Fruit fly (Drosophila melanogaster) whole organism, wandering third instar larva: ENCODE data around the gene CG31097.

ENCODE experiments used
- Abd-B ChIP-seq: fragments of >200 bp; optimal IDR thresholded peaks from 2 replicates; lab custom pipeline; 2017; ENCODE audit warnings: missing biosample characterization, missing genetic modification characterization
- CG9705 ChIP-seq: fragments of 200-800 bp; sonication (Bioruptor generic); optimal IDR thresholded peaks from 2 replicates; lab custom pipeline; 2018; ENCODE audit warnings: missing biosample characterization, mild to moderate bottlenecking, missing genetic modification characterization
- CrebA ChIP-seq: fragments of 200-800 bp; sonication (Bioruptor generic); optimal IDR thresholded peaks from 2 replicates; lab custom pipeline; 2016; ENCODE audit warnings: missing biosample characterization, mild to moderate bottlenecking, missing genetic modification characterization, borderline replicate concordance
- Dif ChIP-seq: fragments of 200-275, 200-300 bp; sonication (Bioruptor generic); optimal IDR thresholded peaks from 2 replicates; lab custom pipeline; 2018; ENCODE audit warnings: missing biosample characterization, missing genetic modification characterization; ENCODE audit not compliant: partially characterized antibody
- GATAd ChIP-seq: sonication (Bioruptor generic); optimal IDR thresholded peaks from 2 replicates; lab custom pipeline; 2016; ENCODE audit warnings: missing biosample characterization, missing genetic modification characterization
- Hr78 ChIP-seq: fragments of >200 bp; optimal IDR thresholded peaks from 2 replicates; lab custom pipeline; 2017; ENCODE audit warnings: missing biosample characterization, missing genetic modification characterization
- Hr83 ChIP-seq: fragments of 200-300 bp; sonication (Bioruptor generic); optimal IDR thresholded peaks from 2 replicates; lab custom pipeline; 2016; ENCODE audit warnings: missing biosample characterization, mild to moderate bottlenecking, missing genetic modification characterization, moderate library complexity; ENCODE audit not compliant: poor library complexity, severe bottlenecking
- Jra ChIP-seq: sonication (Bioruptor generic); optimal IDR thresholded peaks from 2 replicates; lab custom pipeline; 2016; ENCODE audit warnings: missing biosample characterization, missing genetic modification characterization
- Mio ChIP-seq: sonication (Bioruptor generic); optimal IDR thresholded peaks from 2 replicates; lab custom pipeline; 2016; ENCODE audit warnings: missing biosample characterization, missing genetic modification characterization
- Myc ChIP-seq: fragments of >200 bp; optimal IDR thresholded peaks from 2 replicates; lab custom pipeline; 2017
- N ChIP-seq: fragments of >200 bp; optimal IDR thresholded peaks from 2 replicates; lab custom pipeline; 2018; ENCODE audit warnings: missing biosample characterization, missing external identifiers, missing genetic modification characterization
- OdsH ChIP-seq: fragments of 200-800 bp; sonication (Bioruptor generic); optimal IDR thresholded peaks from 2 replicates; lab custom pipeline; 2016; ENCODE audit warnings: missing biosample characterization, mild to moderate bottlenecking, missing genetic modification characterization
- Rel ChIP-seq, 2 experiments: fragments of 200-800 bp; sonication (Bioruptor generic) in 1 of 2; optimal IDR thresholded peaks; 2 replicates in 1 of 2; 3 replicates in 1 of 2; lab custom pipeline; 2016 to 2019; ENCODE audit warnings: mild to moderate bottlenecking in 2 of 2, missing biosample characterization in 2 of 2, missing genetic modification characterization in 2 of 2, moderate library complexity in 1 of 2
- Vsx2 ChIP-seq: fragments of 200-300, 225-300 bp; sonication (Bioruptor generic); optimal IDR thresholded peaks from 2 replicates; lab custom pipeline; 2018; ENCODE audit warnings: missing biosample characterization, missing genetic modification characterization; ENCODE audit not compliant: partially characterized antibody
- br ChIP-seq: fragments of 200-800 bp; sonication (Bioruptor generic); optimal IDR thresholded peaks from 2 replicates; lab custom pipeline; 2016; ENCODE audit warnings: missing biosample characterization, missing genetic modification characterization
- brk ChIP-seq: fragments of 200-800 bp; sonication (Bioruptor generic); optimal IDR thresholded peaks from 2 replicates; lab custom pipeline; 2016; ENCODE audit warnings: missing biosample characterization, mild to moderate bottlenecking, missing genetic modification characterization
- dl ChIP-seq, 2 experiments: fragments of 175-275, 200-275 bp in 1 of 2; fragments of 200-275 bp in 1 of 2; sonication (Bioruptor generic); optimal IDR thresholded peaks; lab custom pipeline; 2018; ENCODE audit warnings: mild to moderate bottlenecking in 2 of 2, missing biosample characterization in 2 of 2, missing genetic modification characterization in 2 of 2, moderate library complexity in 2 of 2; ENCODE audit not compliant: partially characterized antibody in 2 of 2, insufficient read depth in 1 of 2
- dmrt93B ChIP-seq: fragments of 200-800 bp; sonication (Bioruptor generic); optimal IDR thresholded peaks from 2 replicates; lab custom pipeline; 2018; ENCODE audit warnings: missing biosample characterization, mild to moderate bottlenecking, missing genetic modification characterization
- ey ChIP-seq: fragments of 200-800 bp; sonication (Bioruptor generic); optimal IDR thresholded peaks from 2 replicates; lab custom pipeline; 2016; ENCODE audit warnings: missing biosample characterization, missing genetic modification characterization
- foxo ChIP-seq, 2 experiments: fragments of 200-800 bp; sonication (Bioruptor generic); optimal IDR thresholded peaks; 2 replicates in 1 of 2; 3 replicates in 1 of 2; lab custom pipeline; 2016 to 2017; ENCODE audit warnings: missing biosample characterization in 2 of 2, missing genetic modification characterization in 2 of 2
- fru ChIP-seq: fragments of 200-800 bp; sonication (Bioruptor generic); optimal IDR thresholded peaks from 3 replicates; lab custom pipeline; 2016; ENCODE audit warnings: missing biosample characterization, mild to moderate bottlenecking, missing genetic modification characterization
- h ChIP-seq: fragments of 200-800 bp; sonication (Bioruptor generic); optimal IDR thresholded peaks from 3 replicates; lab custom pipeline; 2016; ENCODE audit warnings: missing biosample characterization, mild to moderate bottlenecking, missing genetic modification characterization
- jim ChIP-seq: fragments of 175-275, 200-325 bp; sonication (Bioruptor generic); optimal IDR thresholded peaks from 2 replicates; lab custom pipeline; 2016; ENCODE audit warnings: missing biosample characterization, mild to moderate bottlenecking, missing genetic modification characterization
- lola ChIP-seq: fragments of >200 bp; optimal IDR thresholded peaks from 2 replicates; lab custom pipeline; 2017; ENCODE audit warnings: missing biosample characterization, missing genetic modification characterization
- pan ChIP-seq: fragments of >200 bp; optimal IDR thresholded peaks from 2 replicates; lab custom pipeline; 2017
- psq ChIP-seq: fragments of 200-800 bp; sonication (Bioruptor generic); optimal IDR thresholded peaks from 3 replicates; lab custom pipeline; 2017; ENCODE audit warnings: missing biosample characterization, mild to moderate bottlenecking, missing genetic modification characterization, moderate library complexity
- rgr ChIP-seq: fragments of 200-800 bp; sonication (Bioruptor generic); optimal IDR thresholded peaks from 3 replicates; lab custom pipeline; 2016; ENCODE audit warnings: missing biosample characterization, mild to moderate bottlenecking, missing genetic modification characterization
- sage ChIP-seq: fragments of 200-800 bp; sonication (Bioruptor generic); optimal IDR thresholded peaks from 2 replicates; lab custom pipeline; 2016; ENCODE audit warnings: missing biosample characterization, mild to moderate bottlenecking, missing genetic modification characterization
- tai ChIP-seq: sonication (Bioruptor generic); optimal IDR thresholded peaks from 2 replicates; lab custom pipeline; 2016; ENCODE audit warnings: missing biosample characterization, missing genetic modification characterization

The CG31097 gene

DNA sequence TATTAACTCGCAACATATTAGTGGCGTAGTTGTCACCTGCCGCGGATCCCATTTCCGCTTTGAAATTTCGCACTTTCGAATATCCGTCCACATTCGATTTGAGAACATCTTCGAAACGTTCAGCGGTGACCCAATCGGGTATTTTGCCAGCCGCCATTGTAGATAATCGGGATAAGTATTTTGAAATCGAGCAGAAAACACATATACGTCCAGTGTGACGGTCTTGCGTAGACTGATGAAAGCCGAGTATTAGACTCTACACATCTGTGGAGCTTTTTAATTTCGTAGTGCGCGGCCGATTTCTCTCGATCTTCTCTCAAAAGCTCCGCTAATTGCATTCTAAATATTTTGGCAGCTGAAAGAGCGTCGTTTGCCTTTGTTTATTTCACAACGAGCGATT, 31.5 kb upstream of the CG31097 start, which contains the start of gene CHKov1:
Gene CHKov1 (minus strand): TSS at position 238 of the 400 bp plus-strand sequence.
- TF ChIP-seq lola (GFP tag; lab: Kevin White, UChicago) (no peak), ey (no peak), Dif (peak; percentile 40), dl (GFP tag; optimal IDR thresholded peaks at IDR 0.05; lab: Kevin White, UChicago; ENCODE audit: insufficient read depth in 1 of 2, partially characterized antibody in 2 of 2) (peak; percentile 9 to 15), psq (GFP tag; lab: Kevin White, UChicago) (no peak), rgr (GFP tag; lab: Kevin White, UChicago) (peak; percentile 33), Jra (GFP tag; lab: Kevin White, UChicago) (no peak), OdsH (peak; percentile 42), Rel (GFP tag; optimal IDR thresholded peaks at IDR 0.05; lab: Kevin White, UChicago) (peak; percentile 31), Rel (tag; optimal IDR thresholded peaks at IDR 0.05; lab: Kevin White, UChicago) (peak; percentile 84), Vsx2 (peak; percentile 14)

DNA sequence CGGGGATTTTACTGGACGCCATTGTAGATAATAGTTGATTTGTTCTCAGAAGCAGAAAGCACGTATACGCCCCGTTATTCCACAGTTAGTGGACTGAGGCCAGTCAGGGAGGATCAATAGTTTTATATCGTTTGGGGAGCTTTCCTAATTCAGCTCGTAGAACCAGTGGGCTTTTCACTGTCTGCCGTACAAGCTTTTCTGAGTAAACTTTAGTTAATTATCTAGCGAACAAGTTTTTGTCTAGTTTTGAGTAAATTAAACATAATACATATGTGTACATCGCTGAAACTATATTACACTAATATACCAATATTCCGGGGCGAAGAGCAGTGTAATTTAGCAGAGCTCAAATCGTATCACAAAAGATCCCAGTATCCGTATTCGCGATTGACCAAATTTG, 25.1 kb upstream of the CG31097 start, which contains the start of gene CG10562:
Gene CG10562 (minus strand): TSS at position 101 of the 400 bp plus-strand sequence.
- TF ChIP-seq Mio (no peak), tai (GFP tag; lab: Kevin White, UChicago) (no peak), fru (GFP tag; lab: Kevin White, UChicago) (no peak), lola (GFP tag; lab: Kevin White, UChicago) (no peak), jim (GFP tag; lab: Kevin White, UChicago) (no peak), Myc (lab: Kevin White, UChicago) (no peak), Abd-B (no peak)
- TF ChIP-seq, all 38 proteins: peak for 0

DNA sequence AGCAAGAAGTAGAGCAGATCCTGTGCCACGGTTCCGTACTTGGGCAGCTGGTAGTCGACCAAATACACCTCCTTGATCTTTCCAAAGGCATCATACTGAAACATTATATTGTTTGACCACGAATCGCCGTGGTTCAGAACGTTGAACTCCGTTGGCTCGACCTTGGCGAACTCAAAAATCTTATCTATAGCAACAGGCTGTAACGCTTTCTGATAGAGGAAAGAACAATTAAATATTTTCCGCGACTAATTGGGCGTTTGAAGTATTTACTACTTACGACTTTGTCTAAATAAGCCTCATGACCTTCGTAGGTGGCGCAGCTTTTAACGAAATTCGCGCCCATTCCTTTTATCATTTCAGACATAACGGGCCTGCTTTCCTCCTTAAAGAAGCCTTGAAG, 24.1 kb upstream of the CG31097 start:
- TF ChIP-seq GATAd (GFP tag; lab: Kevin White, UChicago) (no peak), Mio (no peak), N (GFP tag; lab: Kevin White, UChicago) (no peak), pan (lab: Kevin White, UChicago) (no peak), lola (GFP tag; lab: Kevin White, UChicago) (no peak), foxo (GFP tag; optimal IDR thresholded peaks at IDR 0.05; lab: Kevin White, UChicago) (no peak), Rel (GFP tag; optimal IDR thresholded peaks at IDR 0.05; lab: Kevin White, UChicago) (no peak), Rel (tag; optimal IDR thresholded peaks at IDR 0.05; lab: Kevin White, UChicago) (no peak), Hr83 (GFP tag; lab: Kevin White, UChicago) (no peak), brk (GFP tag; lab: Kevin White, UChicago) (no peak), Abd-B (no peak), fru (GFP tag; lab: Kevin White, UChicago) (no peak), br (GFP tag; lab: Kevin White, UChicago) (no peak), h (GFP tag; lab: Kevin White, UChicago) (no peak), jim (GFP tag; lab: Kevin White, UChicago) (no peak), CG9705 (GFP tag; lab: Kevin White, UChicago) (no peak), sage (no peak)

DNA sequence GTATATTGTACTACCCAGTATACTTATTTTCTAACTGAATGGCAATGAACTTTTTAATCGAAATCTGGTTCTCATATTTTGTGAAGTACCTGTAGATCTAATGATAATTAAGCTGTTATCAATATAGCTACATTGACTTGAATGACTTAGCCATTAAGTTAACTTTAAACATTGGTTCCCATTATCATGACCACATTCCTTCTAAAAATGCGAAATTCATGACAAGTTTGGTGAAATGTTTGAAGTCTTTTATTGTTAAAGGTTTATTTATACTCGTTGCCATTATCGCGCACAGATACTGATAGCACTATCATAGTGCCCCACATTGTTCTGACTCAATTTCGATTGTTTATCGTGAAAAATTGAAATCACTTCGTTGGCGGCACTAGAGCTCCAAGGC, 23.3 kb upstream of the CG31097 start:
- TF ChIP-seq dmrt93B (no peak), Rel (GFP tag; optimal IDR thresholded peaks at IDR 0.05; lab: Kevin White, UChicago) (no peak), Rel (tag; optimal IDR thresholded peaks at IDR 0.05; lab: Kevin White, UChicago) (peak; percentile 83)
- TF ChIP-seq, all 38 proteins: peak for 1

DNA sequence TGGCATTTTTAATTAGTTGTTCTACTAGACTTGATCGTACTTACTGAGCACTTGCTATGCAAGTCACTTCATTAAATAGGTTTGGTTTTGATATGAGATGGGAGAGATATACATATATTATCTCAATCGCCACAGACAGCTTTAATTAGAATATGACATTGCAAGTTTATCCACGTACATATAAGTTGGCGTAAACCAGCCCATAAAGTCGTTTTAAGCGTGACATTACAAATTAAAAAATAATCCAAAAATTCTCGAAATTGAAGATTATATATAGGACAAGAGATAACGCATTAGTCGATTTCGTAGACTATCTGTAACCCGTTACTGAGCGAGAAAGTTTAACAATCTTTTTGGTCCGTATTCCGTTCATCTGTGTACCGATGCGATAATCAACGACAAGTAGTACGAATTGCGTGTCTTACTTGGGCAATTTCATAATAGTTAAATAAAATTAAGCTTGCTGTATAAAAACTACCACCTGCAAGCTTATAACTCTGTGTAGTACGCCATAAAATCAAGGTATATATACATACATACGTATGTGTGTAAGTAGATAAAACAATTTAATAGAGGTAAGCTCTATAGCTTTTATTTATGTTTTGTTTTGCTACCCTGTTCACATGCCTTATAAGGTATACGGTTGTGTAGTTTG, 22.6 kb upstream of the CG31097 start, which contains the start of gene CG10560:
Gene CG10560 (minus strand): TSS at position 51 of the 655 bp plus-strand sequence.
- no peak for TF ChIP-seq CrebA
- TF ChIP-seq rgr (GFP tag; lab: Kevin White, UChicago): no peak
- no peak for TF ChIP-seq Hr78 (GFP tag; lab: Kevin White, UChicago)
- no peak for TF ChIP-seq h (GFP tag; lab: Kevin White, UChicago)
- TF ChIP-seq sage: no peak
- TF ChIP-seq dmrt93B: no peak
- no peak for TF ChIP-seq lola (GFP tag; lab: Kevin White, UChicago)
- TF ChIP-seq foxo (GFP tag; optimal IDR thresholded peaks at IDR 0.05; lab: Kevin White, UChicago): no peak
- TF ChIP-seq, all 38 proteins: peak for 0
